Worm (Caenorhabditis elegans) whole organism, L2 larva: ENCODE data around the gene T04F8.2.

Experiments
- F13H6.1 ChIP-seq: sonication (generic microtip); optimal IDR thresholded peaks from 2 replicates; lab custom pipeline; 2016; ENCODE audit warnings: missing genetic modification characterization, missing compliant biosample characterization
- R02D3.7 ChIP-seq: fragments of 150-350 bp; optimal IDR thresholded peaks from 2 replicates; lab custom pipeline; 2014; ENCODE audit warnings: missing biosample characterization, missing genetic modification characterization
- Y55F3AM.14 ChIP-seq: fragments of 200-800 bp; sonication (Bioruptor generic); optimal IDR thresholded peaks from 2 replicates; lab custom pipeline; 2018; ENCODE audit warnings: mild to moderate bottlenecking, missing genetic modification characterization, missing compliant biosample characterization
- aly-2 ChIP-seq: fragments of 150-350 bp; optimal IDR thresholded peaks from 2 replicates; lab custom pipeline; 2014; ENCODE audit warnings: missing biosample characterization, missing genetic modification characterization
- ceh-16 ChIP-seq: fragments of 150-350 bp; optimal IDR thresholded peaks from 2 replicates; lab custom pipeline; 2014; ENCODE audit warnings: missing biosample characterization, missing genetic modification characterization
- ceh-82 ChIP-seq: fragments of 150-350 bp; optimal IDR thresholded peaks from 2 replicates; lab custom pipeline; 2014; ENCODE audit warnings: missing biosample characterization, missing genetic modification characterization
- crh-2 ChIP-seq: sonication (generic microtip); optimal IDR thresholded peaks from 2 replicates; lab custom pipeline; 2017; ENCODE audit warnings: missing biosample characterization, missing genetic modification characterization
- egl-27 ChIP-seq: sonication (generic microtip); optimal IDR thresholded peaks from 3 replicates; lab custom pipeline; 2017; ENCODE audit warnings: missing biosample characterization, missing genetic modification reagents, missing genetic modification characterization
- fos-1 ChIP-seq: fragments of 150-350 bp; optimal IDR thresholded peaks from 2 replicates; lab custom pipeline; 2014; ENCODE audit warnings: missing biosample characterization, missing genetic modification characterization
- gmeb-1 ChIP-seq: fragments of 150-350 bp; optimal IDR thresholded peaks from 2 replicates; lab custom pipeline; 2014; ENCODE audit warnings: missing biosample characterization, missing genetic modification characterization
- lin-11 ChIP-seq: fragments of 150-350 bp; sonication (generic microtip); optimal IDR thresholded peaks from 2 replicates; lab custom pipeline; 2014; ENCODE audit warnings: missing biosample characterization, missing genetic modification characterization, inconsistent platforms, mixed read lengths
- lin-13 ChIP-seq: fragments of 150-350 bp; optimal IDR thresholded peaks from 2 replicates; lab custom pipeline; 2014; ENCODE audit warnings: missing biosample characterization, missing genetic modification reagents, missing genetic modification characterization
- lin-39 ChIP-seq: fragments of 150-350 bp; optimal IDR thresholded peaks from 2 replicates; lab custom pipeline; 2014; ENCODE audit warnings: missing biosample characterization, missing genetic modification reagents, missing genetic modification characterization
- lsy-2 ChIP-seq, 2 experiments: fragments of 150-350 bp in 1 of 2; sonication (generic microtip) in 1 of 2; optimal IDR thresholded peaks; 2 replicates each; lab custom pipeline; 2014 to 2017; ENCODE audit warnings: missing biosample characterization in 2 of 2, missing genetic modification characterization in 2 of 2
- mab-5 ChIP-seq: fragments of 150-350 bp; optimal IDR thresholded peaks from 2 replicates; lab custom pipeline; 2014; ENCODE audit warnings: missing biosample characterization, missing genetic modification characterization
- mbf-1 ChIP-seq: sonication (generic microtip); optimal IDR thresholded peaks from 2 replicates; lab custom pipeline; 2017; ENCODE audit warnings: missing biosample characterization, missing genetic modification characterization
- nhr-10 ChIP-seq: sonication (generic microtip); optimal IDR thresholded peaks from 2 replicates; lab custom pipeline; 2017; ENCODE audit warnings: missing biosample characterization, missing genetic modification characterization
- nhr-11 ChIP-seq: fragments of 150-350 bp; optimal IDR thresholded peaks from 2 replicates; lab custom pipeline; 2014; ENCODE audit warnings: missing biosample characterization, missing genetic modification characterization
- nhr-12 ChIP-seq: fragments of 150-350 bp; optimal IDR thresholded peaks from 2 replicates; lab custom pipeline; 2014; ENCODE audit warnings: missing biosample characterization, missing genetic modification characterization
- nhr-129 ChIP-seq: fragments of 150-350 bp; optimal IDR thresholded peaks from 2 replicates; lab custom pipeline; 2014; ENCODE audit warnings: missing biosample characterization, missing genetic modification characterization
- nhr-21 ChIP-seq: fragments of 150-350 bp; optimal IDR thresholded peaks from 2 replicates; lab custom pipeline; 2014; ENCODE audit warnings: missing biosample characterization, missing genetic modification characterization
- nhr-237 ChIP-seq: fragments of 150-350 bp; optimal IDR thresholded peaks from 2 replicates; lab custom pipeline; 2014; ENCODE audit warnings: missing biosample characterization, missing genetic modification characterization
- nhr-25 ChIP-seq: fragments of 150-350 bp; sonication (generic microtip); optimal IDR thresholded peaks from 3 replicates; lab custom pipeline; 2014; ENCODE audit warnings: missing biosample characterization, missing genetic modification characterization
- nhr-6 ChIP-seq: fragments of 150-350 bp; optimal IDR thresholded peaks from 2 replicates; lab custom pipeline; 2014; ENCODE audit warnings: missing biosample characterization, missing genetic modification characterization
- nhr-77 ChIP-seq: fragments of 150-350 bp; optimal IDR thresholded peaks from 2 replicates; lab custom pipeline; 2014; ENCODE audit warnings: missing biosample characterization, missing genetic modification characterization
- peb-1 ChIP-seq: fragments of 150-350 bp; optimal IDR thresholded peaks from 2 replicates; lab custom pipeline; 2014; ENCODE audit warnings: missing biosample characterization, missing genetic modification characterization
- sem-4 ChIP-seq: fragments of 150-350 bp; optimal IDR thresholded peaks from 2 replicates; lab custom pipeline; 2014; ENCODE audit warnings: missing biosample characterization, missing genetic modification reagents, missing genetic modification characterization
- skn-1 ChIP-seq: sonication (generic microtip); optimal IDR thresholded peaks from 2 replicates; lab custom pipeline; 2017; ENCODE audit warnings: missing biosample characterization, missing genetic modification characterization
- sma-3 ChIP-seq: sonication (generic microtip); optimal IDR thresholded peaks from 2 replicates; lab custom pipeline; 2016; ENCODE audit warnings: missing genetic modification reagents, missing genetic modification characterization, missing compliant biosample characterization
- sma-9 ChIP-seq, 2 experiments: fragments of 150-350 bp in 1 of 2; sonication (generic microtip) in 1 of 2; optimal IDR thresholded peaks; 2 replicates each; lab custom pipeline; 2014 to 2016; ENCODE audit warnings: missing genetic modification characterization in 2 of 2, mild to moderate bottlenecking in 1 of 2, missing biosample characterization in 1 of 2, missing compliant biosample characterization in 1 of 2, missing genetic modification reagents in 1 of 2, moderate library complexity in 1 of 2
- snpc-4 ChIP-seq: fragments of 150-350 bp; optimal IDR thresholded peaks from 2 replicates; lab custom pipeline; 2014; ENCODE audit warnings: missing biosample characterization, missing genetic modification characterization
- unc-39 ChIP-seq: fragments of 150-350 bp; optimal IDR thresholded peaks from 2 replicates; lab custom pipeline; 2014; ENCODE audit warnings: missing biosample characterization, missing genetic modification characterization
- unc-55 ChIP-seq: fragments of 150-350 bp; sonication (generic microtip); optimal IDR thresholded peaks from 3 replicates; lab custom pipeline; 2014; ENCODE audit warnings: missing biosample characterization, missing genetic modification reagents, missing genetic modification characterization
- unc-62 ChIP-seq: fragments of 150-350 bp; optimal IDR thresholded peaks from 2 replicates; lab custom pipeline; 2014; ENCODE audit warnings: missing biosample characterization, missing genetic modification reagents, missing genetic modification characterization
- ztf-1 ChIP-seq: fragments of 200-800 bp; sonication (Bioruptor generic); conservative IDR thresholded peaks from 2 replicates; pipeline ENCODE4 v1.3.6; 2022; ENCODE audit warnings: missing genetic modification characterization, missing compliant biosample characterization
- ztf-11 ChIP-seq: sonication (generic microtip); optimal IDR thresholded peaks from 2 replicates; lab custom pipeline; 2017; ENCODE audit warnings: missing biosample characterization, missing genetic modification characterization
- ztf-4 ChIP-seq: fragments of 150-350 bp; optimal IDR thresholded peaks from 2 replicates; lab custom pipeline; 2014; ENCODE audit warnings: missing biosample characterization, missing genetic modification characterization

T04F8.2 gene

ce11 chrX:11690014-11690591 is 33.7 kb upstream of the T04F8.2 start, which contains the start of the genes C44C10.10 and C44C10.5:
Gene C44C10.10 (plus strand): TSS chrX:11690314.
Gene C44C10.5 (plus strand): TSS chrX:11690541.
- TF ChIP-seq nhr-237, result no peak
- no peak for TF ChIP-seq ztf-4 (tag; lab: Kevin White, UChicago)
- no peak for TF ChIP-seq fos-1 (tag; lab: Kevin White, UChicago)
- no peak for TF ChIP-seq nhr-6 (tag; lab: Kevin White, UChicago)
- no peak for TF ChIP-seq skn-1 (tag; lab: Kevin White, UChicago)
- no peak for TF ChIP-seq nhr-129
- TF ChIP-seq nhr-11 (tag; lab: Kevin White, UChicago), result no peak
- no peak for TF ChIP-seq aly-2 (tag; lab: Kevin White, UChicago)
- TF ChIP-seq nhr-10 (tag; lab: Kevin White, UChicago), result no peak
- TF ChIP-seq snpc-4 (tag; lab: Kevin White, UChicago), result no peak
- no peak for TF ChIP-seq unc-55 (GFP tag; lab: Kevin White, UChicago)
- no peak for TF ChIP-seq unc-62 (GFP tag; lab: Kevin White, UChicago)
- no peak for TF ChIP-seq nhr-21
- TF ChIP-seq mbf-1 (tag; lab: Kevin White, UChicago), result no peak
- TF ChIP-seq sma-9 (GFP tag; optimal IDR thresholded peaks at IDR 0.05; lab: Kevin White, UChicago), result no peak
- no peak for TF ChIP-seq sma-9 (tag; optimal IDR thresholded peaks at IDR 0.05; lab: Kevin White, UChicago)
- TF ChIP-seq gmeb-1, result no peak
- TF ChIP-seq mab-5 (tag; lab: Kevin White, UChicago), result no peak
- TF ChIP-seq nhr-25 (tag; lab: Kevin White, UChicago), result no peak
- no peak for TF ChIP-seq ztf-1 (GFP tag; lab: Robert Waterston, UW)

DNA sequence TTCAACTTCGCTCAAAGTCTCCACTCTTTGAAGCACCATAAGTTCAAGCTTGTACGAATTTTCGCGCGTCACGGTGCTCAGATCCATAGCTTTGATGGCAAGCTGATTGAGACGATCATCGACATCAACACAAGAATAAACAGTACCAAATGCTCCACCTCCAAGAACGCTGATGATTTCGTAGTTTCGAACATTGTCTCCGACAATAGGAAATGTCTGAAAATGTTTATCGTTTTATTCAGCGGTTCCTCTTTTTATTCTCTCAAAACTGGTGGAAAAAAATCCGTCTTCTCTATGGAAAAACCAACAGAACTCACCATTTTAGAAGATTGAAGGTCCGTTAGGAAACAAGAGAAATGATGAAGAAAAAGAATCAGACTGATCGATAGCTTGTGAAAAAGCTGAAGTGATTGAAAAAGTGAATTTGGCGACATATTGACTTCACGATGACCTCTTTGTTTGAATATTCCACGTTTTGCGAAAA is 31.5 kb upstream of the T04F8.2 start, which contains the start of gene C44C10.7:
Gene C44C10.7, minus strand, starts transcription at position 434 of the 484 bp plus-strand sequence.
- no peak for TF ChIP-seq nhr-129

ce11 chrX:11684261-11684660 is 27.9 kb upstream of the T04F8.2 start, which contains the start of gene hnd-1:
Gene hnd-1 (plus strand): TSS chrX:11684561.
- no peak for TF ChIP-seq crh-2 (tag; lab: Kevin White, UChicago)
- no peak for TF ChIP-seq nhr-10 (tag; lab: Kevin White, UChicago)
- no peak for TF ChIP-seq ceh-82 (tag; lab: Kevin White, UChicago)
- TF ChIP-seq sem-4 (tag; lab: Kevin White, UChicago), result no peak
- TF ChIP-seq unc-39 (tag; lab: Kevin White, UChicago), result no peak
- no peak for TF ChIP-seq ceh-16 (tag; lab: Kevin White, UChicago)
- no peak for TF ChIP-seq nhr-12 (tag; lab: Kevin White, UChicago)
- no peak for TF ChIP-seq nhr-129
- TF ChIP-seq peb-1 (tag; lab: Kevin White, UChicago), result no peak
- TF ChIP-seq nhr-11 (tag; lab: Kevin White, UChicago), result no peak
- no peak for TF ChIP-seq snpc-4 (tag; lab: Kevin White, UChicago)
- TF ChIP-seq unc-62 (GFP tag; lab: Kevin White, UChicago), result no peak
- TF ChIP-seq mab-5 (tag; lab: Kevin White, UChicago), result no peak
- TF ChIP-seq nhr-237, result no peak
- no peak for TF ChIP-seq Y55F3AM.14 (GFP tag; lab: Kevin White, UChicago)

ce11 chrX:11680851-11681250 is 24.5 kb upstream of the T04F8.2 start, which contains the start of gene T04F8.7:
Gene T04F8.7 (minus strand): TSS chrX:11680980.
- TF ChIP-seq crh-2 (tag; lab: Kevin White, UChicago) (peak; percentile 11), ceh-16 (tag; lab: Kevin White, UChicago) (no peak), fos-1 (tag; lab: Kevin White, UChicago) (peak; percentile 83), F13H6.1 (peak; percentile 6), nhr-11 (tag; lab: Kevin White, UChicago) (no peak), lsy-2 (tag; optimal IDR thresholded peaks at IDR 0.05; lab: Kevin White, UChicago) (no peak), sma-9 (GFP tag; optimal IDR thresholded peaks at IDR 0.05; lab: Kevin White, UChicago) (peak; percentile 24), sma-9 (tag; optimal IDR thresholded peaks at IDR 0.05; lab: Kevin White, UChicago) (no peak)

ce11 chrX:11679211-11679977 is 23.0 kb upstream of the T04F8.2 start:
- TF ChIP-seq R02D3.7 (tag; lab: Kevin White, UChicago), result no peak
- TF ChIP-seq Y55F3AM.14 (GFP tag; lab: Kevin White, UChicago), result no peak
- no peak for TF ChIP-seq nhr-21
- TF ChIP-seq unc-39 (tag; lab: Kevin White, UChicago), result no peak
- no peak for TF ChIP-seq nhr-129
- no peak for TF ChIP-seq aly-2 (tag; lab: Kevin White, UChicago)
- no peak for TF ChIP-seq mab-5 (tag; lab: Kevin White, UChicago)
- TF ChIP-seq lin-39 (tag; lab: Kevin White, UChicago), result no peak
- no peak for TF ChIP-seq nhr-12 (tag; lab: Kevin White, UChicago)
- no peak for TF ChIP-seq unc-55 (GFP tag; lab: Kevin White, UChicago)
- no peak for TF ChIP-seq ztf-11 (tag; lab: Kevin White, UChicago)
- no peak for TF ChIP-seq lin-13 (GFP tag; lab: Kevin White, UChicago)
- no peak for TF ChIP-seq ztf-4 (tag; lab: Kevin White, UChicago)
- TF ChIP-seq peb-1 (tag; lab: Kevin White, UChicago), result no peak
- TF ChIP-seq nhr-77 (tag; lab: Kevin White, UChicago), result no peak
- TF ChIP-seq F13H6.1, result no peak
- no peak for TF ChIP-seq sma-3 (GFP tag; lab: Kevin White, UChicago)
- no peak for TF ChIP-seq lin-11 (tag; lab: Kevin White, UChicago)
- TF ChIP-seq egl-27 (tag; lab: Kevin White, UChicago), result no peak
- no peak for TF ChIP-seq unc-62 (GFP tag; lab: Kevin White, UChicago)
